Worm (Caenorhabditis elegans) whole organism, early embryonic: ENCODE results near the gene T26E4.9.

Experiments used
- B0310.2 ChIP-seq: sonication (generic microtip); optimal IDR thresholded peaks from 2 replicates; lab custom pipeline; 2016; ENCODE audit warnings: mild to moderate bottlenecking, missing genetic modification characterization, missing compliant biosample characterization
- F13C5.2 ChIP-seq: sonication (generic microtip); optimal IDR thresholded peaks from 2 replicates; lab custom pipeline; 2017; ENCODE audit warnings: mild to moderate bottlenecking, missing genetic modification characterization, inconsistent platforms, missing compliant biosample characterization
- aly-1 ChIP-seq: sonication (generic microtip); optimal IDR thresholded peaks from 2 replicates; lab custom pipeline; 2016; ENCODE audit warnings: missing genetic modification characterization, missing compliant biosample characterization
- ama-1 ChIP-seq: fragments of 150-350 bp; optimal IDR thresholded peaks from 2 replicates; lab custom pipeline; 2014
- ceh-13 ChIP-seq: fragments of 200-800 bp; sonication (Bioruptor generic); optimal IDR thresholded peaks from 2 replicates; lab custom pipeline; 2018; ENCODE audit warnings: mild to moderate bottlenecking, missing genetic modification characterization, missing compliant biosample characterization
- ceh-36 ChIP-seq: sonication (generic microtip); optimal IDR thresholded peaks from 2 replicates; lab custom pipeline; 2016; ENCODE audit warnings: missing genetic modification characterization, inconsistent platforms, missing compliant biosample characterization
- ets-7 ChIP-seq: sonication (generic microtip); optimal IDR thresholded peaks from 2 replicates; lab custom pipeline; 2016; ENCODE audit warnings: missing genotype, missing genetic modification characterization, missing compliant biosample characterization
- flt-1 ChIP-seq: fragments of 200-800 bp; sonication (Bioruptor generic); IDR thresholded peaks from 2 replicates; pipeline ENCODE4 v1.3.6; 2022; ENCODE audit warnings: missing genetic modification characterization, missing compliant biosample characterization
- hmbx-1 ChIP-seq: sonication (generic microtip); optimal IDR thresholded peaks from 2 replicates; lab custom pipeline; 2016; ENCODE audit warnings: mild to moderate bottlenecking, missing genetic modification characterization, missing compliant biosample characterization
- hmg-4 ChIP-seq: fragments of 200-800 bp; sonication (Bioruptor generic); optimal IDR thresholded peaks from 2 replicates; lab custom pipeline; 2018; ENCODE audit warnings: mild to moderate bottlenecking, missing genetic modification characterization, missing compliant biosample characterization
- hnd-1 ChIP-seq: sonication (generic microtip); optimal IDR thresholded peaks from 2 replicates; lab custom pipeline; 2016; ENCODE audit warnings: missing genetic modification characterization, missing compliant biosample characterization
- pes-1 ChIP-seq: fragments of 200-800 bp; sonication (Bioruptor generic); IDR thresholded peaks from 2 replicates; pipeline ENCODE4 v1.3.6; 2022; ENCODE audit warnings: missing genetic modification reagents, missing genetic modification characterization, missing compliant biosample characterization
- scrt-1 ChIP-seq: fragments of 200-800 bp; sonication (Bioruptor generic); IDR thresholded peaks from 2 replicates; pipeline ENCODE4 v1.3.6; 2022; ENCODE audit warnings: missing genetic modification characterization, missing compliant biosample characterization
- sea-1 ChIP-seq: fragments of 200-800 bp; sonication (Bioruptor generic); conservative IDR thresholded peaks from 2 replicates; pipeline ENCODE4 v1.3.6; 2022; ENCODE audit warnings: missing genetic modification characterization, missing compliant biosample characterization
- tbx-11 ChIP-seq: fragments of 200-800 bp; sonication (Bioruptor generic); IDR thresholded peaks from 2 replicates; pipeline ENCODE4 v1.3.6; 2022; ENCODE audit warnings: missing genetic modification characterization, missing compliant biosample characterization
- tbx-37 ChIP-seq: fragments of 200-800 bp; sonication (Bioruptor generic); conservative IDR thresholded peaks from 2 replicates; pipeline ENCODE4 v1.3.6; 2022; ENCODE audit warnings: missing genetic modification reagents, missing genetic modification characterization, missing compliant biosample characterization
- tra-4 ChIP-seq: sonication (generic microtip); optimal IDR thresholded peaks from 2 replicates; lab custom pipeline; 2017; ENCODE audit warnings: missing genetic modification characterization, missing compliant biosample characterization

Gene T26E4.9

ce11 chrV:15782494-15782893 lies 20.0 kb downstream of the T26E4.9 start, which contains the start of gene T26E4.3:
Gene T26E4.3 (plus strand): TSS chrV:15782794.
- TF ChIP-seq tbx-37 (GFP tag; lab: Robert Waterston, UW) (no peak), B0310.2 (tag; lab: Kevin White, UChicago) (no peak), F13C5.2 (no peak), tbx-11 (GFP tag; lab: Robert Waterston, UW) (no peak), ama-1 (no peak), sea-1 (GFP tag; lab: Robert Waterston, UW) (no peak), flt-1 (GFP tag; lab: Robert Waterston, UW) (no peak), hnd-1 (no peak)

ce11 chrV:15781086-15781485 lies 21.4 kb downstream of the T26E4.9 start, which contains the start of gene T26E4.2:
Gene T26E4.2 (plus strand): TSS chrV:15781386.
- TF ChIP-seq ceh-13 (GFP tag; lab: Kevin White, UChicago) (no peak), sea-1 (GFP tag; lab: Robert Waterston, UW) (no peak), tbx-11 (GFP tag; lab: Robert Waterston, UW) (no peak), tra-4 (tag; lab: Kevin White, UChicago) (no peak), hmg-4 (no peak), tbx-37 (GFP tag; lab: Robert Waterston, UW) (no peak), ama-1 (no peak), flt-1 (GFP tag; lab: Robert Waterston, UW) (no peak), ceh-36 (no peak), aly-1 (tag; lab: Kevin White, UChicago) (no peak), hmbx-1 (no peak), F13C5.2 (no peak), pes-1 (GFP tag; lab: Robert Waterston, UW) (no peak), ets-7 (no peak)

- TF ChIP-seq ceh-36 (no peak), sea-1 (GFP tag; lab: Robert Waterston, UW) (no peak), tbx-37 (GFP tag; lab: Robert Waterston, UW) (no peak), scrt-1 (GFP tag; lab: Robert Waterston, UW) (no peak), B0310.2 (tag; lab: Kevin White, UChicago) (no peak), aly-1 (tag; lab: Kevin White, UChicago) (no peak), tbx-11 (GFP tag; lab: Robert Waterston, UW) (no peak), tra-4 (tag; lab: Kevin White, UChicago) (no peak), ama-1 (no peak), ceh-13 (GFP tag; lab: Kevin White, UChicago) (no peak), hmbx-1 (no peak), hnd-1 (no peak), flt-1 (GFP tag; lab: Robert Waterston, UW) (no peak)
These were observed 23.3 kb downstream of the T26E4.9 start, which contains the start of the genes nhr-285 and irld-52 for ce11 chrV:15779128-15779729. Gene nhr-285 (minus strand): TSS chrV:15779228. Gene irld-52 (plus strand): TSS chrV:15779679.

- TF ChIP-seq ama-1 (no peak), flt-1 (GFP tag; lab: Robert Waterston, UW) (no peak), tbx-37 (GFP tag; lab: Robert Waterston, UW) (no peak), scrt-1 (GFP tag; lab: Robert Waterston, UW) (no peak), hmg-4 (no peak), tra-4 (tag; lab: Kevin White, UChicago) (no peak)
These were observed 25.9 kb downstream of the T26E4.9 start, which contains the start of gene nhr-283 for ce11 chrV:15776651-15777050. Gene nhr-283 (minus strand): TSS chrV:15776751.

ce11 chrV:15773941-15774340 lies 28.6 kb downstream of the T26E4.9 start:
- TF ChIP-seq scrt-1 (GFP tag; lab: Robert Waterston, UW): no peak
- no peak for TF ChIP-seq ets-7
- no peak for TF ChIP-seq F13C5.2
- TF ChIP-seq hmbx-1: no peak
- TF ChIP-seq ceh-13 (GFP tag; lab: Kevin White, UChicago): no peak
- TF ChIP-seq aly-1 (tag; lab: Kevin White, UChicago): no peak
- TF ChIP-seq tbx-37 (GFP tag; lab: Robert Waterston, UW): no peak
- TF ChIP-seq hnd-1: no peak
- no peak for TF ChIP-seq hmg-4
- TF ChIP-seq B0310.2 (tag; lab: Kevin White, UChicago): no peak
- TF ChIP-seq sea-1 (GFP tag; lab: Robert Waterston, UW): no peak
- TF ChIP-seq pes-1 (GFP tag; lab: Robert Waterston, UW): no peak
- no peak for TF ChIP-seq tbx-11 (GFP tag; lab: Robert Waterston, UW)

ce11 chrV:15773141-15773540 lies 29.4 kb downstream of the T26E4.9 start, which contains the start of gene nhr-60:
Gene nhr-60 (minus strand): TSS chrV:15773241.
- TF ChIP-seq hmg-4 (no peak), aly-1 (tag; lab: Kevin White, UChicago) (no peak), tbx-37 (GFP tag; lab: Robert Waterston, UW) (no peak), tra-4 (tag; lab: Kevin White, UChicago) (no peak), tbx-11 (GFP tag; lab: Robert Waterston, UW) (no peak), ceh-36 (no peak), scrt-1 (GFP tag; lab: Robert Waterston, UW) (no peak), flt-1 (GFP tag; lab: Robert Waterston, UW) (no peak), F13C5.2 (no peak), ama-1 (no peak), B0310.2 (tag; lab: Kevin White, UChicago) (no peak)

- TF ChIP-seq ceh-13 (GFP tag; lab: Kevin White, UChicago) (no peak), scrt-1 (GFP tag; lab: Robert Waterston, UW) (no peak), pes-1 (GFP tag; lab: Robert Waterston, UW) (no peak), flt-1 (GFP tag; lab: Robert Waterston, UW) (no peak), tra-4 (tag; lab: Kevin White, UChicago) (no peak), B0310.2 (tag; lab: Kevin White, UChicago) (no peak), aly-1 (tag; lab: Kevin White, UChicago) (no peak)
These were observed 33.5 kb downstream of the T26E4.9 start, which contains the start of gene F57A10.4 for ce11 chrV:15769072-15769471. Gene F57A10.4 (plus strand): TSS chrV:15769438.
